Worm (Caenorhabditis elegans) whole organism, young adult: Measurements from ENCODE around the gene irld-47.

ENCODE experiments used
- B0035.1 ChIP-seq: sonication (generic microtip); optimal IDR thresholded peaks from 2 replicates; lab custom pipeline; 2016; ENCODE audit warnings: missing genetic modification characterization, mild to moderate bottlenecking, missing compliant biosample characterization, missing genotype, missing genetic modification reagents
- F10E7.11 ChIP-seq: sonication (generic microtip); optimal IDR thresholded peaks from 2 replicates; lab custom pipeline; 2017; ENCODE audit warnings: mild to moderate bottlenecking, missing genetic modification characterization, moderate library complexity, missing compliant biosample characterization
- F23B12.7 ChIP-seq: sonication (generic microtip); optimal IDR thresholded peaks from 2 replicates; lab custom pipeline; 2017; ENCODE audit warnings: missing genetic modification characterization, mild to moderate bottlenecking, missing compliant biosample characterization, antibody characterized with exemption, moderate library complexity; ENCODE audit not compliant: insufficient read depth
- K12H6.12 ChIP-seq: fragments of 200-800 bp; sonication (Bioruptor generic); optimal IDR thresholded peaks from 2 replicates; lab custom pipeline; 2018; ENCODE audit warnings: mild to moderate bottlenecking, missing genetic modification characterization, missing compliant biosample characterization
- Y53G8AR.9 ChIP-seq: fragments of 200-800 bp; sonication (Bioruptor generic); conservative IDR thresholded peaks from 2 replicates; pipeline ENCODE4 v1.3.6; 2022; ENCODE audit warnings: missing genetic modification reagents, missing genetic modification characterization, missing compliant biosample characterization
- Y56A3A.18 ChIP-seq: fragments of 200-800 bp; sonication (Bioruptor generic); IDR thresholded peaks from 2 replicates; pipeline ENCODE4 v1.3.6; 2022; ENCODE audit warnings: missing genetic modification reagents, missing genetic modification characterization, missing compliant biosample characterization
- Y67H2A.10 ChIP-seq: fragments of 200-800 bp; sonication (Bioruptor generic); conservative IDR thresholded peaks from 2 replicates; pipeline ENCODE4 v1.3.6; 2022; ENCODE audit warnings: missing genetic modification reagents, missing genetic modification characterization, missing compliant biosample characterization
- Y79H2A.3 ChIP-seq: fragments of 200-800 bp; sonication (Bioruptor generic); conservative IDR thresholded peaks from 2 replicates; pipeline ENCODE4 v1.3.6; 2022; ENCODE audit warnings: missing genetic modification reagents, missing genetic modification characterization, missing compliant biosample characterization
- ZK185.1 ChIP-seq: sonication (generic microtip); optimal IDR thresholded peaks from 2 replicates; lab custom pipeline; 2016; ENCODE audit warnings: mild to moderate bottlenecking, missing genetic modification characterization, missing compliant biosample characterization; ENCODE audit not compliant: poor library complexity, severe bottlenecking
- akir-1 ChIP-seq: fragments of 200-800 bp; sonication (Bioruptor generic); optimal IDR thresholded peaks from 2 replicates; lab custom pipeline; 2018; ENCODE audit warnings: mild to moderate bottlenecking, missing genetic modification characterization, moderate library complexity, missing compliant biosample characterization
- ama-1 ChIP-seq, 3 experiments: fragments of 150-350 bp in 1 of 3; sonication (generic microtip) in 2 of 3; optimal IDR thresholded peaks; 2 replicates each; lab custom pipeline; 2014 to 2018; ENCODE audit warnings: missing biosample characterization in 2 of 3, missing genetic modification characterization in 2 of 3, missing genetic modification reagents in 2 of 3
- aptf-2 ChIP-seq: fragments of 200-800 bp; sonication (Bioruptor generic); conservative IDR thresholded peaks from 2 replicates; pipeline ENCODE4 v1.3.6; 2022; ENCODE audit warnings: missing genetic modification reagents, missing genetic modification characterization, missing compliant biosample characterization
- ccch-3 ChIP-seq: fragments of 200-800 bp; sonication (Bioruptor generic); optimal IDR thresholded peaks from 2 replicates; lab custom pipeline; 2018; ENCODE audit warnings: mild to moderate bottlenecking, missing genetic modification characterization, missing compliant biosample characterization
- cebp-2 ChIP-seq: fragments of 200-800 bp; sonication (Bioruptor generic); IDR thresholded peaks from 2 replicates; pipeline ENCODE4 v1.3.6; 2022; ENCODE audit warnings: missing genetic modification characterization, missing compliant biosample characterization
- ceh-27 ChIP-seq: fragments of 200-800 bp; sonication (Bioruptor generic); optimal IDR thresholded peaks from 2 replicates; lab custom pipeline; 2018; ENCODE audit warnings: mild to moderate bottlenecking, missing genetic modification characterization, moderate library complexity, missing compliant biosample characterization
- dox-1 ChIP-seq: fragments of 200-800 bp; sonication (Bioruptor generic); IDR thresholded peaks from 2 replicates; pipeline ENCODE4 v1.3.6; 2022; ENCODE audit warnings: missing genetic modification reagents, missing genetic modification characterization, missing compliant biosample characterization
- ekl-4 ChIP-seq: fragments of 200-800 bp; sonication (Bioruptor generic); IDR thresholded peaks from 2 replicates; pipeline ENCODE4 v1.3.6; 2022; ENCODE audit warnings: missing genetic modification reagents, missing genetic modification characterization, missing compliant biosample characterization
- fkh-3 ChIP-seq: sonication (generic microtip); optimal IDR thresholded peaks from 2 replicates; lab custom pipeline; 2016; ENCODE audit warnings: mild to moderate bottlenecking, missing genetic modification characterization, missing compliant biosample characterization
- him-1 ChIP-seq: sonication (generic microtip); optimal IDR thresholded peaks from 2 replicates; lab custom pipeline; 2016; ENCODE audit warnings: missing genotype, missing genetic modification reagents, missing genetic modification characterization, missing compliant biosample characterization
- hlh-26 ChIP-seq: fragments of 200-800 bp; sonication (Bioruptor generic); conservative IDR thresholded peaks from 2 replicates; pipeline ENCODE4 v1.3.6; 2022; ENCODE audit warnings: missing genetic modification reagents, missing genetic modification characterization, missing compliant biosample characterization
- hrde-1 ChIP-seq: sonication (generic microtip); optimal IDR thresholded peaks from 2 replicates; lab custom pipeline; 2016; ENCODE audit warnings: missing genetic modification characterization, mild to moderate bottlenecking, missing compliant biosample characterization, moderate library complexity, missing genotype, missing genetic modification reagents, borderline replicate concordance
- lin-40 ChIP-seq: sonication (generic microtip); optimal IDR thresholded peaks from 2 replicates; lab custom pipeline; 2016; ENCODE audit warnings: missing genetic modification characterization, mild to moderate bottlenecking, missing compliant biosample characterization, missing genotype, missing genetic modification reagents
- lir-1 ChIP-seq: fragments of 200-800 bp; sonication (Bioruptor generic); conservative IDR thresholded peaks from 2 replicates; pipeline ENCODE4 v1.3.6; 2022; ENCODE audit warnings: missing genetic modification reagents, missing genetic modification characterization, missing compliant biosample characterization
- madf-10 ChIP-seq: sonication (generic microtip); optimal IDR thresholded peaks from 2 replicates; lab custom pipeline; 2016; ENCODE audit warnings: mild to moderate bottlenecking, missing genetic modification characterization, missing compliant biosample characterization
- madf-3 ChIP-seq: fragments of 200-800 bp; sonication (Bioruptor generic); IDR thresholded peaks from 2 replicates; pipeline ENCODE4 v1.3.6; 2022; ENCODE audit warnings: missing genetic modification reagents, missing genetic modification characterization, missing compliant biosample characterization
- nfya-1 ChIP-seq: sonication (generic microtip); optimal IDR thresholded peaks from 2 replicates; lab custom pipeline; 2017; ENCODE audit warnings: antibody characterized with exemption, missing compliant biosample characterization, missing genetic modification characterization, borderline replicate concordance; ENCODE audit not compliant: insufficient read depth
- nhr-27 ChIP-seq: fragments of 200-800 bp; sonication (Bioruptor generic); optimal IDR thresholded peaks from 2 replicates; lab custom pipeline; 2018; ENCODE audit warnings: mild to moderate bottlenecking, missing genetic modification characterization, moderate library complexity, missing compliant biosample characterization
- rpc-1 ChIP-seq, 2 experiments: fragments of 150-350 bp in 1 of 2; sonication (generic microtip) in 1 of 2; optimal IDR thresholded peaks; 2 replicates each; lab custom pipeline; 2014 to 2018; ENCODE audit warnings: missing biosample characterization in 1 of 2, missing genetic modification characterization in 1 of 2, missing genetic modification reagents in 1 of 2, missing genotype in 1 of 2
- sea-2 ChIP-seq: fragments of 200-800 bp; sonication (Bioruptor generic); IDR thresholded peaks from 2 replicates; pipeline ENCODE4 v1.3.6; 2022; ENCODE audit warnings: missing genetic modification characterization, missing compliant biosample characterization
- tbp1 ChIP-seq: fragments of 200-800 bp; sonication (Bioruptor generic); optimal IDR thresholded peaks from 2 replicates; lab custom pipeline; 2018; ENCODE audit warnings: mild to moderate bottlenecking, missing genetic modification characterization, missing compliant biosample characterization
- tbx-9 ChIP-seq: sonication (generic microtip); optimal IDR thresholded peaks from 2 replicates; lab custom pipeline; 2016; ENCODE audit warnings: borderline replicate concordance, missing genetic modification characterization, inconsistent platforms, missing compliant biosample characterization
- tlf-1 ChIP-seq: fragments of 200-800 bp; sonication (Bioruptor generic); optimal IDR thresholded peaks from 2 replicates; lab custom pipeline; 2018; ENCODE audit warnings: mild to moderate bottlenecking, missing genetic modification characterization, missing compliant biosample characterization
- unc-130 ChIP-seq: sonication (generic microtip); optimal IDR thresholded peaks from 2 replicates; lab custom pipeline; 2016; ENCODE audit warnings: missing genetic modification reagents, missing genetic modification characterization, missing compliant biosample characterization
- zfh-2 ChIP-seq: fragments of 200-800 bp; sonication (Bioruptor generic); conservative IDR thresholded peaks from 2 replicates; pipeline ENCODE4 v1.3.6; 2022; ENCODE audit warnings: missing genetic modification reagents, missing genetic modification characterization, missing compliant biosample characterization
- ztf-18 ChIP-seq: sonication (generic microtip); optimal IDR thresholded peaks from 2 replicates; lab custom pipeline; 2016; ENCODE audit warnings: missing genotype, mild to moderate bottlenecking, missing genetic modification characterization, missing compliant biosample characterization
- ztf-22 ChIP-seq: fragments of 200-800 bp; sonication (Bioruptor generic); optimal IDR thresholded peaks from 2 replicates; lab custom pipeline; 2018; ENCODE audit warnings: mild to moderate bottlenecking, missing genetic modification characterization, moderate library complexity, missing compliant biosample characterization
- ztf-25 ChIP-seq: fragments of 200-800 bp; sonication (Bioruptor generic); IDR thresholded peaks from 2 replicates; pipeline ENCODE4 v1.3.6; 2022; ENCODE audit warnings: missing genetic modification reagents, missing genetic modification characterization, missing compliant biosample characterization
- ztf-26 ChIP-seq: sonication (generic microtip); optimal IDR thresholded peaks from 2 replicates; lab custom pipeline; 2017; ENCODE audit warnings: missing genetic modification characterization, missing compliant biosample characterization
- ztf-6 ChIP-seq: fragments of 200-800 bp; sonication (Bioruptor generic); IDR thresholded peaks from 2 replicates; pipeline ENCODE4 v1.3.6; 2022; ENCODE audit warnings: missing genetic modification reagents, missing genetic modification characterization, missing compliant biosample characterization

The irld-47 gene

ce11 chrII:7781102-7781616 lies 41.2 kb downstream of the irld-47 start, which contains the start of the genes snpc-1.1 and spdl-1 (continued):
- no peak for TF ChIP-seq hlh-26 (GFP tag; lab: Robert Waterston, UW)
- TF ChIP-seq sea-2: no peak
- no peak for TF ChIP-seq tlf-1 (GFP tag; lab: Kevin White, UChicago)
- TF ChIP-seq ekl-4: no peak
- TF ChIP-seq lin-40 (tag; lab: Kevin White, UChicago): no peak
- no peak for TF ChIP-seq him-1
- TF ChIP-seq unc-130: no peak
- TF ChIP-seq tbx-9 (tag; lab: Kevin White, UChicago): no peak
- no peak for TF ChIP-seq Y56A3A.18 (GFP tag; lab: Robert Waterston, UW)
- no peak for TF ChIP-seq hrde-1
- TF ChIP-seq ztf-26 (tag; lab: Kevin White, UChicago): no peak
- TF ChIP-seq ztf-25: no peak
- no peak for TF ChIP-seq ccch-3 (GFP tag; lab: Kevin White, UChicago)
- no peak for TF ChIP-seq cebp-2 (GFP tag; lab: Robert Waterston, UW)
- no peak for TF ChIP-seq fkh-3
- no peak for TF ChIP-seq ztf-6 (GFP tag; lab: Robert Waterston, UW)
- no peak for TF ChIP-seq tbp1 (GFP tag; lab: Kevin White, UChicago)
- no peak for TF ChIP-seq akir-1
- no peak for TF ChIP-seq ceh-27 (GFP tag; lab: Kevin White, UChicago)
- no peak for TF ChIP-seq Y79H2A.3 (GFP tag; lab: Robert Waterston, UW)
- no peak for TF ChIP-seq B0035.1 (tag; lab: Kevin White, UChicago)
- peak; percentile 36 for TF ChIP-seq F23B12.7
- TF ChIP-seq Y67H2A.10 (GFP tag; lab: Robert Waterston, UW): no peak
- TF ChIP-seq aptf-2 (GFP tag; lab: Robert Waterston, UW): no peak
- TF ChIP-seq F10E7.11 (tag; lab: Kevin White, UChicago): no peak
- TF ChIP-seq ztf-18 (tag; lab: Kevin White, UChicago): no peak
- no peak for TF ChIP-seq Y53G8AR.9
- TF ChIP-seq rpc-1 (optimal IDR thresholded peaks at IDR 0.05; lab: Kevin White, UChicago): no peak
- no peak for TF ChIP-seq rpc-1 (tag; optimal IDR thresholded peaks at IDR 0.05; lab: Kevin White, UChicago)
- no peak for TF ChIP-seq madf-3 (GFP tag; lab: Robert Waterston, UW)
- no peak for TF ChIP-seq nhr-27 (tag; lab: Kevin White, UChicago)
- TF ChIP-seq dox-1: peak; percentile 45; the same call in 1 of the 2 replicates
- TF ChIP-seq ama-1 (optimal IDR thresholded peaks at IDR 0.05; lab: Kevin White, UChicago): no peak
- TF ChIP-seq ama-1 (GFP tag; optimal IDR thresholded peaks at IDR 0.05; lab: Kevin White, UChicago): no peak
- no peak for TF ChIP-seq K12H6.12 (tag; lab: Kevin White, UChicago)
- TF ChIP-seq lir-1 (GFP tag; lab: Robert Waterston, UW): no peak
- TF ChIP-seq zfh-2 (GFP tag; lab: Robert Waterston, UW): no peak
- TF ChIP-seq ZK185.1 (tag; lab: Kevin White, UChicago): no peak
- no peak for TF ChIP-seq ztf-22 (GFP tag; lab: Kevin White, UChicago)
- no peak for TF ChIP-seq nfya-1 (tag; lab: Kevin White, UChicago)
- TF ChIP-seq, all 124 proteins: peak for 15

ce11 chrII:7778273-7778672 lies 44.1 kb downstream of the irld-47 start:
- 0 out of 2 replicates have a peak, but pooled peaks have one; percentile 51 for TF ChIP-seq Y56A3A.18 (GFP tag; lab: Robert Waterston, UW)
- TF ChIP-seq madf-10 (tag; lab: Kevin White, UChicago): no peak
